Fruit fly (Drosophila melanogaster): ENCODE data around the gene CG46464.

The CG46464 gene

DNA sequence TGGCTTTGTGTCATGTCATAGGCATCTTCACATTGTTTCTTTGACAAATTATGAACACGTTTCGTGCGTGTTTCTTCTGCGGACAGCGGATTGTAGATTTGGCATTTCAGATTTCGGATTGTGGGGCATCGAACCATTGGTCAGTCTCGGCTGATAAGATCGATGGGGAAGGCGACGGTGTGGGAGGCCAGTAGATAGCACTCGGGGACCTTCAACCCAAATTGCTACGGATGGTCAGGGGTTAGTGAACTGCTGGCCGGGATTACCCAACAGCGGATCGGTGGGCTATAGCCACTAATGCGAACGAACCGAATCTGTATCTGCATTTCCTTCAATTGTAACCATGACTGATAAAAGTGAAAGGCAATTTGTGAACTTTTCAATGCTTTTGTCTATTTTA is 46.7 kb upstream of the CG46464 start:
- TF ChIP-seq Rel (GFP tag; optimal IDR thresholded peaks at IDR 0.05) (no peak), Rel (tag; optimal IDR thresholded peaks at IDR 0.05) (peak; percentile 32), foxo (GFP tag; optimal IDR thresholded peaks at IDR 0.05) (no peak), Hnf4 (GFP tag; optimal IDR thresholded peaks at IDR 0.05) (no peak), woc (GFP tag; optimal IDR thresholded peaks at IDR 0.05) (no peak), CG9705 (GFP tag; optimal IDR thresholded peaks at IDR 0.05) (no peak), rgr (GFP tag; optimal IDR thresholded peaks at IDR 0.05) (no peak)

DNA sequence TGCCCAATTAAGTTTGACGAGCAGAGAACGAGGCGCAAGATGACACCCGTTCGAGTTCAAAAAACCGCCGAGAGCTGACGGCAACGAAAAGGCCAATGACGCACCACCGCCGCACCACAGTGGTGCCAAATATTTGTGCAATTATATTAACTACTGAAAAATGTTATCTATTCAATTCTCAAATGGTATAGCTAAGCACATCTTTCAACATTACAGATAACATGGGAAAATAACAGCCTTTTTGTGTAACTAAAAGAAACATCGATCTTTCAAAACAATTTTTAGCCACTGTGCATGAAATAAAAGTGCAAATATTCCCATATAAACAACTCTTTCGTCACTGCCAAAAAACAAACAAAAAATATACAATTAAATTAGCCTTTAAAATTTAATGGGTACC is 46.1 kb upstream of the CG46464 start:
- TF ChIP-seq Mio (GFP tag; optimal IDR thresholded peaks at IDR 0.05) (peak; percentile 5), sv (GFP tag; optimal IDR thresholded peaks at IDR 0.05) (no peak), N (GFP tag; optimal IDR thresholded peaks at IDR 0.05) (no peak), Abd-B (GFP tag; optimal IDR thresholded peaks at IDR 0.05) (no peak), foxo (GFP tag; optimal IDR thresholded peaks at IDR 0.05) (peak; percentile 63 to 89), GATAd (GFP tag; optimal IDR thresholded peaks at IDR 0.05) (peak; percentile 59), lola (GFP tag; optimal IDR thresholded peaks at IDR 0.05) (no peak), brk (GFP tag; optimal IDR thresholded peaks at IDR 0.05) (peak; percentile 63), dmrt93B (GFP tag; optimal IDR thresholded peaks at IDR 0.05) (peak; percentile 71), woc (GFP tag; optimal IDR thresholded peaks at IDR 0.05) (peak; percentile 73), psq (GFP tag; optimal IDR thresholded peaks at IDR 0.05) (peak; percentile 78), dsf (GFP tag; optimal IDR thresholded peaks at IDR 0.05; ENCODE audit: borderline replicate concordance) (no peak), dl (GFP tag; optimal IDR thresholded peaks at IDR 0.05; ENCODE audit: insufficient read depth in 1 of 2, partially characterized antibody in 2 of 2) (no peak), tai (GFP tag; optimal IDR thresholded peaks at IDR 0.05) (peak; percentile 76), HLH106 (tag; optimal IDR thresholded peaks at IDR 0.05) (peak; percentile 84), Rel (GFP tag; optimal IDR thresholded peaks at IDR 0.05) (no peak), Rel (tag; optimal IDR thresholded peaks at IDR 0.05) (peak; percentile 42), fru (GFP tag; optimal IDR thresholded peaks at IDR 0.05) (peak; percentile 88), Dif (GFP tag; optimal IDR thresholded peaks at IDR 0.05; ENCODE audit: partially characterized antibody) (no peak), Hr78 (GFP tag; optimal IDR thresholded peaks at IDR 0.05) (no peak), Hnf4 (GFP tag; optimal IDR thresholded peaks at IDR 0.05) (peak; percentile 84), Vsx2 (GFP tag; optimal IDR thresholded peaks at IDR 0.05; ENCODE audit: partially characterized antibody) (no peak), rgr (GFP tag; optimal IDR thresholded peaks at IDR 0.05) (peak; percentile 85), Hr83 (GFP tag; optimal IDR thresholded peaks at IDR 0.05; ENCODE audit: poor library complexity, severe bottlenecking) (no peak), h (GFP tag; optimal IDR thresholded peaks at IDR 0.05) (peak; percentile 92), sage (GFP tag; optimal IDR thresholded peaks at IDR 0.05) (peak; percentile 70), Sp1 (GFP tag; optimal IDR thresholded peaks at IDR 0.05) (peak; percentile 81), jim (GFP tag; optimal IDR thresholded peaks at IDR 0.05) (no peak), CG32264 (GFP tag; optimal IDR thresholded peaks at IDR 0.05) (peak; percentile 78), Myc (optimal IDR thresholded peaks at IDR 0.05) (no peak), pan (optimal IDR thresholded peaks at IDR 0.05) (no peak), br (GFP tag; optimal IDR thresholded peaks at IDR 0.05) (peak; percentile 87), OdsH (GFP tag; optimal IDR thresholded peaks at IDR 0.05) (peak; percentile 86), CrebA (GFP tag; optimal IDR thresholded peaks at IDR 0.05; ENCODE audit: borderline replicate concordance) (no peak), Jra (GFP tag; optimal IDR thresholded peaks at IDR 0.05) (peak; percentile 79), CG9705 (GFP tag; optimal IDR thresholded peaks at IDR 0.05) (peak; percentile 65), usp (GFP tag; optimal IDR thresholded peaks at IDR 0.05) (no peak), Dfd (GFP tag; optimal IDR thresholded peaks at IDR 0.05) (no peak), ey (GFP tag; optimal IDR thresholded peaks at IDR 0.05) (peak; percentile 89)

DNA sequence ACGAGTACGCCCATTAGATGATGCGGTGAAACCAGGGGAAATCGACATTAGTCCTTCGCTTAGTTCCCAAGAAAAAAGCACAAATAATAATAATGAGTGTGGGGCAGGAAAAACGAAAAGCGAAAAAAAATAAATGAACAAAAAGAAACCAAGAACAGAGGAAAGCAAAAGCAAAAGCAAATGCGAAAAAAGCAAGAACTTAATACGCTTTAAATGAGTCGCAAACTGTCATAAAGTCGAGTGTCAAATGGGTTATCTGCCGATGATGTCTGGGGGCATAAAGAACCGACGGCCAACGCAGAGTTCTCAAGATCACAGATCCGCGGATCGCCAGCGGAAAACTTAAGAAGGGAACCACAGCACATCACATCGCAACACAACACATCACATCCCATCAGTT is 44.6 kb upstream of the CG46464 start:
- TF ChIP-seq Mio (GFP tag; optimal IDR thresholded peaks at IDR 0.05) (no peak), Sp1 (GFP tag; optimal IDR thresholded peaks at IDR 0.05) (no peak), Rel (GFP tag; optimal IDR thresholded peaks at IDR 0.05) (no peak), Rel (tag; optimal IDR thresholded peaks at IDR 0.05) (peak; percentile 3), Dif (GFP tag; optimal IDR thresholded peaks at IDR 0.05; ENCODE audit: partially characterized antibody) (no peak), OdsH (GFP tag; optimal IDR thresholded peaks at IDR 0.05) (no peak)
